Fruit fly (Drosophila melanogaster): ENCODE results near the gene beta-Spec.
A peak's percentile ranks its signal among the peaks of the same experiment; 100 is the strongest.

beta-Spec gene

DNA sequence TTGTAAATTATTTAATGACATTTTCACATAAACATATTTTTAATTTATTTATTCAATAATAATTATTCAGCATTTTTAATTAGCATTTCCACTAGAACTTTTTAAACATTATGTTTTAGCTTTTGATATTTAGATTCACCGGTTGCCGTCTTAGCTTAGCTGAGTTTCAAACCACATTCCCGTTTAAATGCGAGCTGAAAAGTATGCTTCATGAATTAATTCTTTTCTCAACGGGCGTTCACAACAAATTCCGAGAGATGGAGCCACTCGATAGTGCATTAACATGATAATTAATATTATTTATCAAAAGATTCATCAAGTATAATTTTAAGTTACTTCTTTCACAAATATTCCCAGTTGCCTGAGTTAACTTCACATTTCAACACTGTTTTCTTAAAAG is 38.5 kb downstream of the beta-Spec start (continued):
- peak; percentile 55 for TF ChIP-seq HmgZ (tag; optimal IDR thresholded peaks at IDR 0.05)
- no peak for TF ChIP-seq scrt (GFP tag; optimal IDR thresholded peaks at IDR 0.05)
- no peak for TF ChIP-seq aop (GFP tag; IDR thresholded peaks at IDR 0.05)
- TF ChIP-seq danr (GFP tag; IDR thresholded peaks at IDR 0.05): no peak
- TF ChIP-seq chinmo (GFP tag; IDR thresholded peaks at IDR 0.05; ENCODE audit: partially characterized antibody): 0 out of 4 replicates have a peak, but pooled peaks have one; percentile 41
- TF ChIP-seq CG17568 (GFP tag; optimal IDR thresholded peaks at IDR 0.05): no peak
- no peak for TF ChIP-seq sc (optimal IDR thresholded peaks at IDR 0.05)
- TF ChIP-seq sc (GFP tag; optimal IDR thresholded peaks at IDR 0.05): no peak
- no peak for TF ChIP-seq Sry-δ (GFP tag; optimal IDR thresholded peaks at IDR 0.05)
- TF ChIP-seq H15 (GFP tag; IDR thresholded peaks at IDR 0.05): no peak
- TF ChIP-seq Dip2 (GFP tag; IDR thresholded peaks at IDR 0.05): peak; percentile 89
- no peak for TF ChIP-seq mld (GFP tag; IDR thresholded peaks at IDR 0.05; ENCODE audit: partially characterized antibody)
- no peak for TF ChIP-seq CG34422 (GFP tag; IDR thresholded peaks at IDR 0.05)
- no peak for TF ChIP-seq Deaf1 (tag; optimal IDR thresholded peaks at IDR 0.05)
- peak; percentile 4 for TF ChIP-seq CG2712 (tag; optimal IDR thresholded peaks at IDR 0.05)
- TF ChIP-seq zf30C (GFP tag; optimal IDR thresholded peaks at IDR 0.05): no peak
- no peak for TF ChIP-seq shn (GFP tag; optimal IDR thresholded peaks at IDR 0.05)
- TF ChIP-seq Med (GFP tag): peak; percentile 38
- TF ChIP-seq Pdp1 (GFP tag; optimal IDR thresholded peaks at IDR 0.05): no peak
- TF ChIP-seq Hr78 (GFP tag; optimal IDR thresholded peaks at IDR 0.05): no peak
- TF ChIP-seq Antp (GFP tag; optimal IDR thresholded peaks at IDR 0.05): no peak
- TF ChIP-seq bigmax (GFP tag; optimal IDR thresholded peaks at IDR 0.05): no peak
- no peak for TF ChIP-seq Jarid2 (GFP tag; optimal IDR thresholded peaks at IDR 0.05)
- TF ChIP-seq E2f2 (GFP tag; IDR thresholded peaks at IDR 0.05): no peak
- no peak for TF ChIP-seq hth (optimal IDR thresholded peaks at IDR 0.05)
- TF ChIP-seq grau (tag; optimal IDR thresholded peaks at IDR 0.05): peak; percentile 3
- no peak for TF ChIP-seq tup (GFP tag; optimal IDR thresholded peaks at IDR 0.05)
- no peak for TF ChIP-seq dan (GFP tag; IDR thresholded peaks at IDR 0.05)
- no peak for TF ChIP-seq eve (GFP tag; optimal IDR thresholded peaks at IDR 0.05)
- no peak for TF ChIP-seq CG31224 (GFP tag; IDR thresholded peaks at IDR 0.05)
- no peak for TF ChIP-seq p53 (GFP tag; optimal IDR thresholded peaks at IDR 0.05)
- TF ChIP-seq MESR4 (GFP tag; optimal IDR thresholded peaks at IDR 0.05): no peak
- no peak for TF ChIP-seq ind (GFP tag; optimal IDR thresholded peaks at IDR 0.05)
- TF ChIP-seq CG13894 (tag; optimal IDR thresholded peaks at IDR 0.05): peak; percentile 22
- TF ChIP-seq CG1233 (GFP tag; optimal IDR thresholded peaks at IDR 0.05): no peak
- TF ChIP-seq Atf-2 (GFP tag; optimal IDR thresholded peaks at IDR 0.05): no peak
- TF ChIP-seq cg (GFP tag; optimal IDR thresholded peaks at IDR 0.05): no peak
- TF ChIP-seq CG13624 (GFP tag; optimal IDR thresholded peaks at IDR 0.05): no peak
- no peak for TF ChIP-seq pzg (GFP tag; optimal IDR thresholded peaks at IDR 0.05)
- peak; percentile 37 for TF ChIP-seq Vsx1 (GFP tag; optimal IDR thresholded peaks at IDR 0.05)
- no peak for TF ChIP-seq CG10274 (GFP tag; optimal IDR thresholded peaks at IDR 0.05)
- no peak for TF ChIP-seq zfh2 (GFP tag; optimal IDR thresholded peaks at IDR 0.05)
- peak in 1 of 2 experiments; percentile 36 for TF ChIP-seq insv (GFP tag; optimal IDR thresholded peaks at IDR 0.05)
- TF ChIP-seq ssp (GFP tag; IDR thresholded peaks at IDR 0.05): no peak
- peak; percentile 32 for TF ChIP-seq stwl (tag; optimal IDR thresholded peaks at IDR 0.05)
- no peak for TF ChIP-seq kni (GFP tag; optimal IDR thresholded peaks at IDR 0.05)
- TF ChIP-seq CG10979 (tag; optimal IDR thresholded peaks at IDR 0.05): peak; percentile 99
- peak; percentile 31; the same call in 1 of the 2 replicates for TF ChIP-seq CG32532 (GFP tag; IDR thresholded peaks at IDR 0.05)
- no peak for TF ChIP-seq inv (GFP tag; IDR thresholded peaks at IDR 0.05; ENCODE audit: partially characterized antibody)
- no peak for TF ChIP-seq sima (GFP tag; optimal IDR thresholded peaks at IDR 0.05)
- TF ChIP-seq Nf-YA (GFP tag; IDR thresholded peaks at IDR 0.05): no peak
- no peak for TF ChIP-seq Xrp1 (GFP tag; IDR thresholded peaks at IDR 0.05)
